ENCODE assay signal across 1 worm cellular context in genomic region chrIII:12842858-12843257, ce11.
TF ChIP-seq lines count a peak whose summit lies in the region.

No protein-coding gene starts in this region.

TF ChIP-seq in whole organism, L4 larva, 104 proteins besides CTCF, POLR2A, EP300 and RAD21 (continued from another document):
- TF ChIP-seq nhr-76 (tag; optimal IDR thresholded peaks at IDR 0.05; lab: Kevin White, UChicago): no peak
- TF ChIP-seq ceh-32 (tag; optimal IDR thresholded peaks at IDR 0.05; lab: Kevin White, UChicago; ENCODE audit: poor library complexity): no peak
- no peak for TF ChIP-seq daf-16 (GFP tag; optimal IDR thresholded peaks at IDR 0.05; lab: Kevin White, UChicago)
- no peak for TF ChIP-seq daf-16 (tag; optimal IDR thresholded peaks at IDR 0.05; lab: Kevin White, UChicago)
- no peak for TF ChIP-seq ctbp-1 (GFP tag; IDR thresholded peaks at IDR 0.05; lab: Robert Waterston, UW)
- no peak for TF ChIP-seq lin-1 (GFP tag; IDR thresholded peaks at IDR 0.05; lab: Robert Waterston, UW)
- no peak for TF ChIP-seq nhr-237 (tag; optimal IDR thresholded peaks at IDR 0.05; lab: Kevin White, UChicago)
- TF ChIP-seq zfp-2 (tag; optimal IDR thresholded peaks at IDR 0.05; lab: Kevin White, UChicago): no peak
- TF ChIP-seq skn-1 (tag; optimal IDR thresholded peaks at IDR 0.05; lab: Kevin White, UChicago): no peak
- no peak for TF ChIP-seq arid-1 (GFP tag; conservative IDR thresholded peaks at IDR 0.05; lab: Robert Waterston, UW)
- no peak for TF ChIP-seq zfp-3 (GFP tag; conservative IDR thresholded peaks at IDR 0.05; lab: Robert Waterston, UW)
- TF ChIP-seq spr-1 (tag; optimal IDR thresholded peaks at IDR 0.05; lab: Kevin White, UChicago): no peak
- TF ChIP-seq hmg-1.1 (GFP tag; IDR thresholded peaks at IDR 0.05; lab: Robert Waterston, UW): no peak
- peak; percentile 49 for TF ChIP-seq nhr-28 (tag; optimal IDR thresholded peaks at IDR 0.05; lab: Kevin White, UChicago)
- no peak for TF ChIP-seq T20F7.1 (GFP tag; optimal IDR thresholded peaks at IDR 0.05; lab: Kevin White, UChicago)
- TF ChIP-seq lim-7 (GFP tag; IDR thresholded peaks at IDR 0.05; lab: Robert Waterston, UW): no peak
- TF ChIP-seq Y105C5A.15 (GFP tag; IDR thresholded peaks at IDR 0.05; lab: Robert Waterston, UW): no peak
- TF ChIP-seq sdz-12 (GFP tag; optimal IDR thresholded peaks at IDR 0.05; lab: Kevin White, UChicago): no peak
- no peak for TF ChIP-seq F37D6.2 (tag; optimal IDR thresholded peaks at IDR 0.05; lab: Kevin White, UChicago)
- no peak for TF ChIP-seq madf-9 (GFP tag; conservative IDR thresholded peaks at IDR 0.05; lab: Robert Waterston, UW)
- no peak for TF ChIP-seq tag-97 (GFP tag; IDR thresholded peaks at IDR 0.05; lab: Robert Waterston, UW)
- peak; percentile 48 to 82 for TF ChIP-seq mdl-1 (tag; optimal IDR thresholded peaks at IDR 0.05; lab: Kevin White, UChicago)
- peak; percentile 69 for TF ChIP-seq dmd-6 (GFP tag; IDR thresholded peaks at IDR 0.05; lab: Robert Waterston, UW)
- TF ChIP-seq zag-1 (tag; optimal IDR thresholded peaks at IDR 0.05; lab: Kevin White, UChicago): no peak
